Worm (Caenorhabditis elegans) whole organism, young adult: Measurements from ENCODE around the gene Y39B6A.10.
A peak's percentile ranks its signal among the peaks of the same experiment; 100 is the strongest.

Experiments
- F10E7.11 ChIP-seq: sonication (generic microtip); optimal IDR thresholded peaks from 2 replicates; lab custom pipeline; 2017; ENCODE audit warnings: mild to moderate bottlenecking, missing genetic modification characterization, moderate library complexity, missing compliant biosample characterization
- F22D6.2 ChIP-seq: sonication (generic microtip); optimal IDR thresholded peaks from 2 replicates; lab custom pipeline; 2016; ENCODE audit warnings: mild to moderate bottlenecking, missing genetic modification characterization, missing compliant biosample characterization
- T07F8.4 ChIP-seq: sonication (generic microtip); optimal IDR thresholded peaks from 2 replicates; lab custom pipeline; 2016; ENCODE audit warnings: mild to moderate bottlenecking, missing genetic modification characterization, moderate library complexity, missing compliant biosample characterization
- Y56A3A.18 ChIP-seq: fragments of 200-800 bp; sonication (Bioruptor generic); IDR thresholded peaks from 2 replicates; pipeline ENCODE4 v1.3.6; 2022; ENCODE audit warnings: missing genetic modification reagents, missing genetic modification characterization, missing compliant biosample characterization
- Y79H2A.3 ChIP-seq: fragments of 200-800 bp; sonication (Bioruptor generic); conservative IDR thresholded peaks from 2 replicates; pipeline ENCODE4 v1.3.6; 2022; ENCODE audit warnings: missing genetic modification reagents, missing genetic modification characterization, missing compliant biosample characterization
- akir-1 ChIP-seq: fragments of 200-800 bp; sonication (Bioruptor generic); optimal IDR thresholded peaks from 2 replicates; lab custom pipeline; 2018; ENCODE audit warnings: mild to moderate bottlenecking, missing genetic modification characterization, moderate library complexity, missing compliant biosample characterization
- cebp-2 ChIP-seq: fragments of 200-800 bp; sonication (Bioruptor generic); IDR thresholded peaks from 2 replicates; pipeline ENCODE4 v1.3.6; 2022; ENCODE audit warnings: missing genetic modification characterization, missing compliant biosample characterization
- ceh-91 ChIP-seq: fragments of 200-800 bp; sonication (Bioruptor generic); IDR thresholded peaks from 2 replicates; pipeline ENCODE4 v1.3.6; 2022; ENCODE audit warnings: missing genetic modification reagents, missing genetic modification characterization, missing compliant biosample characterization
- chd-7 ChIP-seq: sonication (generic microtip); optimal IDR thresholded peaks from 2 replicates; lab custom pipeline; 2016; ENCODE audit warnings: mild to moderate bottlenecking, missing genetic modification characterization, moderate library complexity, missing compliant biosample characterization
- efl-1 ChIP-seq: fragments of 150-350 bp; optimal IDR thresholded peaks from 2 replicates; lab custom pipeline; 2014; ENCODE audit warnings: missing biosample characterization, missing genetic modification reagents, missing genetic modification characterization
- hrde-1 ChIP-seq: sonication (generic microtip); optimal IDR thresholded peaks from 2 replicates; lab custom pipeline; 2016; ENCODE audit warnings: missing genetic modification characterization, mild to moderate bottlenecking, missing compliant biosample characterization, moderate library complexity, missing genotype, missing genetic modification reagents, borderline replicate concordance
- madf-10 ChIP-seq: sonication (generic microtip); optimal IDR thresholded peaks from 2 replicates; lab custom pipeline; 2016; ENCODE audit warnings: mild to moderate bottlenecking, missing genetic modification characterization, missing compliant biosample characterization
- nhr-80 ChIP-seq: sonication (generic microtip); optimal IDR thresholded peaks from 2 replicates; lab custom pipeline; 2016; ENCODE audit warnings: missing genetic modification characterization, missing compliant biosample characterization
- rpc-1 ChIP-seq, 2 experiments: fragments of 150-350 bp in 1 of 2; sonication (generic microtip) in 1 of 2; optimal IDR thresholded peaks; 2 replicates each; lab custom pipeline; 2014 to 2018; ENCODE audit warnings: missing biosample characterization in 1 of 2, missing genetic modification characterization in 1 of 2, missing genetic modification reagents in 1 of 2, missing genotype in 1 of 2
- tbp1 ChIP-seq: fragments of 200-800 bp; sonication (Bioruptor generic); optimal IDR thresholded peaks from 2 replicates; lab custom pipeline; 2018; ENCODE audit warnings: mild to moderate bottlenecking, missing genetic modification characterization, missing compliant biosample characterization
- tbx-9 ChIP-seq: sonication (generic microtip); optimal IDR thresholded peaks from 2 replicates; lab custom pipeline; 2016; ENCODE audit warnings: borderline replicate concordance, missing genetic modification characterization, inconsistent platforms, missing compliant biosample characterization

Gene Y39B6A.10

ce11 chrV:19083789-19084188 lies 49.6 kb downstream of the Y39B6A.10 start:
- TF ChIP-seq tbx-9 (tag; lab: Kevin White, UChicago), result no peak
- TF ChIP-seq chd-7 (tag; lab: Kevin White, UChicago), result no peak
- TF ChIP-seq Y56A3A.18, result no peak
- TF ChIP-seq rpc-1 (optimal IDR thresholded peaks at IDR 0.05; lab: Kevin White, UChicago), result peak; percentile 9
- TF ChIP-seq rpc-1 (tag; optimal IDR thresholded peaks at IDR 0.05; lab: Kevin White, UChicago), result peak; percentile 51
- TF ChIP-seq akir-1 (GFP tag; lab: Kevin White, UChicago), result no peak
- TF ChIP-seq cebp-2 (GFP tag; lab: Robert Waterston, UW), result no peak
- TF ChIP-seq F10E7.11 (tag; lab: Kevin White, UChicago), result no peak
- TF ChIP-seq F22D6.2 (tag; lab: Kevin White, UChicago), result no peak
- peak; percentile 43 for TF ChIP-seq tbp1 (GFP tag; lab: Kevin White, UChicago)
- TF ChIP-seq T07F8.4 (tag; lab: Kevin White, UChicago), result no peak
- no peak for TF ChIP-seq Y79H2A.3 (GFP tag; lab: Robert Waterston, UW)
- no peak for TF ChIP-seq ceh-91 (GFP tag; lab: Robert Waterston, UW)
- TF ChIP-seq nhr-80 (tag; lab: Kevin White, UChicago), result peak; percentile 54
- TF ChIP-seq madf-10, result no peak
- TF ChIP-seq efl-1 (GFP tag; lab: Kevin White, UChicago), result no peak

- TF ChIP-seq hrde-1, result no peak
- TF ChIP-seq rpc-1 (optimal IDR thresholded peaks at IDR 0.05; lab: Kevin White, UChicago), result no peak
- peak; percentile 23 for TF ChIP-seq rpc-1 (tag; optimal IDR thresholded peaks at IDR 0.05; lab: Kevin White, UChicago)
These were observed 50.9 kb downstream of the Y39B6A.10 start, which contains the start of gene nhr-95 for ce11 chrV:19082541-19082940. Gene nhr-95, minus strand, starts transcription at chrV:19082641.
